Fruit fly (Drosophila melanogaster): ENCODE measurements around the gene Npc2d.

Npc2d gene

dm6 chr3R:10087206-10087927 lies 31.5 kb upstream of the Npc2d start:
- TF ChIP-seq h (optimal IDR thresholded peaks at IDR 0.05) (no peak), Sin3A (optimal IDR thresholded peaks at IDR 0.05) (no peak), insv (optimal IDR thresholded peaks at IDR 0.05) (no peak), Myc (optimal IDR thresholded peaks at IDR 0.05) (no peak), ttk (optimal IDR thresholded peaks at IDR 0.05) (no peak), psq (optimal IDR thresholded peaks at IDR 0.05) (no peak)

dm6 chr3R:10086683-10087082 lies 30.8 kb upstream of the Npc2d start:
- TF ChIP-seq h (optimal IDR thresholded peaks at IDR 0.05), result no peak
- TF ChIP-seq Sin3A (optimal IDR thresholded peaks at IDR 0.05), result no peak
- no peak for TF ChIP-seq insv (optimal IDR thresholded peaks at IDR 0.05)
- TF ChIP-seq Myc (optimal IDR thresholded peaks at IDR 0.05), result no peak
- TF ChIP-seq ttk (optimal IDR thresholded peaks at IDR 0.05), result no peak
- no peak for TF ChIP-seq psq (optimal IDR thresholded peaks at IDR 0.05)

- TF ChIP-seq insv (optimal IDR thresholded peaks at IDR 0.05) (no peak), h (optimal IDR thresholded peaks at IDR 0.05) (no peak), Myc (optimal IDR thresholded peaks at IDR 0.05) (no peak), ttk (optimal IDR thresholded peaks at IDR 0.05) (no peak), Sin3A (optimal IDR thresholded peaks at IDR 0.05) (no peak)
These were observed 30.3 kb upstream of the Npc2d start for dm6 chr3R:10086222-10086621.

- TF ChIP-seq Myc (optimal IDR thresholded peaks at IDR 0.05), result no peak
- no peak for TF ChIP-seq ttk (optimal IDR thresholded peaks at IDR 0.05)
- TF ChIP-seq insv (optimal IDR thresholded peaks at IDR 0.05), result no peak
- TF ChIP-seq psq (optimal IDR thresholded peaks at IDR 0.05), result no peak
- TF ChIP-seq h (optimal IDR thresholded peaks at IDR 0.05), result no peak
- TF ChIP-seq Sin3A (optimal IDR thresholded peaks at IDR 0.05), result no peak
These were observed 29.0 kb upstream of the Npc2d start for dm6 chr3R:10084914-10085313.

- TF ChIP-seq Myc (optimal IDR thresholded peaks at IDR 0.05), result no peak
- no peak for TF ChIP-seq Sin3A (optimal IDR thresholded peaks at IDR 0.05)
- TF ChIP-seq h (optimal IDR thresholded peaks at IDR 0.05), result no peak
- no peak for TF ChIP-seq ttk (optimal IDR thresholded peaks at IDR 0.05)
- no peak for TF ChIP-seq insv (optimal IDR thresholded peaks at IDR 0.05)
- TF ChIP-seq psq (optimal IDR thresholded peaks at IDR 0.05), result no peak
These were observed 28.3 kb upstream of the Npc2d start for dm6 chr3R:10084179-10084647.

- TF ChIP-seq Sin3A (optimal IDR thresholded peaks at IDR 0.05) (no peak), psq (optimal IDR thresholded peaks at IDR 0.05) (no peak), Myc (optimal IDR thresholded peaks at IDR 0.05) (no peak), h (optimal IDR thresholded peaks at IDR 0.05) (no peak), insv (optimal IDR thresholded peaks at IDR 0.05) (no peak), ttk (optimal IDR thresholded peaks at IDR 0.05) (no peak)
These were observed 27.2 kb upstream of the Npc2d start for dm6 chr3R:10083077-10083476.

dm6 chr3R:10082549-10083075 lies 26.7 kb upstream of the Npc2d start:
- no peak for TF ChIP-seq h (optimal IDR thresholded peaks at IDR 0.05)
- no peak for TF ChIP-seq ttk (optimal IDR thresholded peaks at IDR 0.05)
- TF ChIP-seq insv (optimal IDR thresholded peaks at IDR 0.05), result no peak
- TF ChIP-seq Myc (optimal IDR thresholded peaks at IDR 0.05), result no peak
- no peak for TF ChIP-seq psq (optimal IDR thresholded peaks at IDR 0.05)
- TF ChIP-seq Sin3A (optimal IDR thresholded peaks at IDR 0.05), result no peak

dm6 chr3R:10081469-10082111 lies 25.7 kb upstream of the Npc2d start:
- no peak for TF ChIP-seq h (optimal IDR thresholded peaks at IDR 0.05)

dm6 chr3R:10080699-10081098 lies 24.8 kb upstream of the Npc2d start:
- TF ChIP-seq Sin3A (optimal IDR thresholded peaks at IDR 0.05) (no peak), ttk (optimal IDR thresholded peaks at IDR 0.05) (no peak), Myc (optimal IDR thresholded peaks at IDR 0.05) (no peak), h (optimal IDR thresholded peaks at IDR 0.05) (no peak), psq (optimal IDR thresholded peaks at IDR 0.05) (no peak), insv (optimal IDR thresholded peaks at IDR 0.05) (no peak)

dm6 chr3R:10079267-10079987 lies 23.5 kb upstream of the Npc2d start:
- no peak for TF ChIP-seq h (optimal IDR thresholded peaks at IDR 0.05)

- TF ChIP-seq Myc (optimal IDR thresholded peaks at IDR 0.05) (no peak), h (optimal IDR thresholded peaks at IDR 0.05) (no peak), ttk (optimal IDR thresholded peaks at IDR 0.05) (no peak), Sin3A (optimal IDR thresholded peaks at IDR 0.05) (no peak), insv (optimal IDR thresholded peaks at IDR 0.05) (no peak), psq (optimal IDR thresholded peaks at IDR 0.05) (no peak)
These were observed 22.7 kb upstream of the Npc2d start for dm6 chr3R:10078468-10079143.

- TF ChIP-seq ttk (optimal IDR thresholded peaks at IDR 0.05) (no peak), Myc (optimal IDR thresholded peaks at IDR 0.05) (no peak), psq (optimal IDR thresholded peaks at IDR 0.05) (no peak), insv (optimal IDR thresholded peaks at IDR 0.05) (no peak), Sin3A (optimal IDR thresholded peaks at IDR 0.05) (no peak), h (optimal IDR thresholded peaks at IDR 0.05) (no peak)
These were observed 20.8 kb upstream of the Npc2d start for dm6 chr3R:10076665-10077064.
